Worm (Caenorhabditis elegans): ENCODE measurements around the gene Y53F4B.25.

- no peak for TF ChIP-seq ref-1 (GFP tag; conservative IDR thresholded peaks at IDR 0.05)
- no peak for TF ChIP-seq tab-1 (GFP tag; IDR thresholded peaks at IDR 0.05)
- TF ChIP-seq T22C8.4 (GFP tag; IDR thresholded peaks at IDR 0.05): no peak
Measured at ce11 chrII:15175643-15176042, 39.7 kb downstream of the Y53F4B.25 start, which contains the start of gene Y53F4B.36.
